Fruit fly (Drosophila melanogaster): ENCODE data around the gene CG33969.
A peak's percentile ranks its signal among the peaks of the same experiment; 100 is the strongest.

Gene CG33969

DNA sequence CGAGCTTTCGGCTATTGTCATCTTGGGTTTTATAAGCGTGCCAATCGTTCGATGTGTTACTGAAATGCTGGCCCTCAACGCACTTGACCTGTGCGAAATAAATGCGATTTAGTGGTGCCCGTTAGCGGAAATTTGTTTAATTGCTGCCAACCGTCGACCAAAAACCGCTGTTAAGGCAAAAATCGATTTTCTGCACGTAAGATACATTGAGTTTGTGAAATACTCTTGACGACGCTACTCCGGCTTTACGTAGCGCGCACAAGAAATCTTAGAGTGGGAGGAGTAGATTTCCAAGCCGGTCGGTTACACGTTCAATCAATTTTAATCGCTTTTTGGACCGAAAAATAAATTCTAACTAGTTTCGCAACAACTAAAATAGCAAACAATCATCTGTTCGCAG lies 17.9 kb downstream of the CG33969 start:
- TF ChIP-seq tj (GFP tag; optimal IDR thresholded peaks at IDR 0.05) = no peak
- no peak for TF ChIP-seq Clk (GFP tag; optimal IDR thresholded peaks at IDR 0.05)
- no peak for TF ChIP-seq CG12768 (GFP tag; optimal IDR thresholded peaks at IDR 0.05)
- no peak for TF ChIP-seq Crg-1 (GFP tag; optimal IDR thresholded peaks at IDR 0.05)
- TF ChIP-seq bab1 (GFP tag; optimal IDR thresholded peaks at IDR 0.05) = no peak
- TF ChIP-seq toe (GFP tag; optimal IDR thresholded peaks at IDR 0.05) = no peak
- no peak for TF ChIP-seq CG7045 (GFP tag; optimal IDR thresholded peaks at IDR 0.05)
- no peak for TF ChIP-seq pad (GFP tag; optimal IDR thresholded peaks at IDR 0.05)
- TF ChIP-seq CG14711 (tag; optimal IDR thresholded peaks at IDR 0.05) = no peak
- no peak for TF ChIP-seq CG5204 (GFP tag; optimal IDR thresholded peaks at IDR 0.05)

dm6 chr3L:20370013-20370412 lies 23.3 kb downstream of the CG33969 start, which contains the start of gene CG13247:
TSS of gene CG13247 (plus strand) at chr3L:20370313.
- no peak for TF ChIP-seq CG11617 (GFP tag; optimal IDR thresholded peaks at IDR 0.05)
- no peak for TF ChIP-seq tj (GFP tag; optimal IDR thresholded peaks at IDR 0.05)
- no peak for TF ChIP-seq Crg-1 (GFP tag; optimal IDR thresholded peaks at IDR 0.05)
- no peak for TF ChIP-seq kay (GFP tag; ENCODE audit: borderline replicate concordance)
- TF ChIP-seq CG5204 (GFP tag; optimal IDR thresholded peaks at IDR 0.05) = no peak
- TF ChIP-seq CG33017 (tag; optimal IDR thresholded peaks at IDR 0.05) = no peak
- no peak for TF ChIP-seq cnc (optimal IDR thresholded peaks at IDR 0.05)
- TF ChIP-seq Clk (GFP tag; optimal IDR thresholded peaks at IDR 0.05) = no peak
- no peak for TF ChIP-seq bab1 (GFP tag; optimal IDR thresholded peaks at IDR 0.05)
- TF ChIP-seq CG7045 (GFP tag; optimal IDR thresholded peaks at IDR 0.05) = no peak
- no peak for TF ChIP-seq pad (GFP tag; optimal IDR thresholded peaks at IDR 0.05)
- TF ChIP-seq cic (GFP tag; optimal IDR thresholded peaks at IDR 0.05) = no peak
- TF ChIP-seq ovo (GFP tag; optimal IDR thresholded peaks at IDR 0.05) = no peak
- TF ChIP-seq toe (GFP tag; optimal IDR thresholded peaks at IDR 0.05) = no peak
- no peak for TF ChIP-seq Mnt (GFP tag; optimal IDR thresholded peaks at IDR 0.05)
- TF ChIP-seq CG12768 (GFP tag; optimal IDR thresholded peaks at IDR 0.05) = no peak

DNA sequence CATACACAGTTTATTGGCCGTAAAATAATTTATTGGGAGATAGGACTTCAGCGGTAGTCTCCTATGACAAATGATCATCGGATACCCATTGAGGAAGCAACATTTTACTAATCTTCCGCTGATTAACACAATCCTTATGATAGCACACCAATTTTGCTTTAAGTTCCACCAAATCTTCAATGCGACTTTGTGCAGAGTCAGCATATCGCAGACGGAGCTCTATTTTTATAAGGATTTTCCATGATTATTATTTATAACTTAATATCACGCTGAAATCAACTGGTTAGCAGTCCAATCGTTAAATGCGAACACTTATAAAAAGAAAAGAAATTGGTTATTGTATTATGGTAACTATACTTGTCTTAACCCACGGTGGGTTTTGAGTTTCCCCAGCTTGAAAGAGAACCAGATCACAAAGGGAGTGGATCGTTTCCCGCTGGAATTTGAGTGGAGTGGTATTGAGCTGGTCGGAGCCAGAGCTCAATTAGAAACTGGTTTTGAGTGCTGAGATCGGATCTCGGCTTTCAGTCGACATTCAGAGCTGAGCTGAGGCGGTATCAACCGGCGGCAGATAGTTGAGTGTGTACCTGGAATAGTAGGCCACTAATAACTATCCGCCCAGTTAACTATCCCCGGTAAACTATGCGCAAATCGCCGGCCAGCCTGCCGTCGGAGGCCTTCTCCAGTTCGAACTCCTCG lies 26.5 kb downstream of the CG33969 start, which contains the start of the genes Toll-9 and in:
Toll-9 (minus strand) TSS at position 51 of the 699 bp plus-strand sequence.
in (plus strand) TSS at position 525 of the 699 bp plus-strand sequence.
- no peak for TF ChIP-seq Hr96 (GFP tag; optimal IDR thresholded peaks at IDR 0.05)
- TF ChIP-seq CG7101 (tag; optimal IDR thresholded peaks at IDR 0.05) = no peak
- TF ChIP-seq CG33017 (tag; optimal IDR thresholded peaks at IDR 0.05) = no peak
- TF ChIP-seq cic (GFP tag; optimal IDR thresholded peaks at IDR 0.05) = no peak
- no peak for TF ChIP-seq Clk (GFP tag; optimal IDR thresholded peaks at IDR 0.05)
- TF ChIP-seq bab1 (GFP tag; optimal IDR thresholded peaks at IDR 0.05) = no peak
- no peak for TF ChIP-seq CG14711 (tag; optimal IDR thresholded peaks at IDR 0.05)
- TF ChIP-seq ovo (GFP tag; optimal IDR thresholded peaks at IDR 0.05) = no peak
- no peak for TF ChIP-seq CG5204 (GFP tag; optimal IDR thresholded peaks at IDR 0.05)
- TF ChIP-seq Crg-1 (GFP tag; optimal IDR thresholded peaks at IDR 0.05) = no peak
- no peak for TF ChIP-seq Mnt (GFP tag; optimal IDR thresholded peaks at IDR 0.05)
- TF ChIP-seq CG11617 (GFP tag; optimal IDR thresholded peaks at IDR 0.05) = no peak
- no peak for TF ChIP-seq tj (GFP tag; optimal IDR thresholded peaks at IDR 0.05)
- TF ChIP-seq CG12768 (GFP tag; optimal IDR thresholded peaks at IDR 0.05) = no peak
- no peak for TF ChIP-seq cnc (optimal IDR thresholded peaks at IDR 0.05)
- no peak for TF ChIP-seq kay (GFP tag; ENCODE audit: borderline replicate concordance)
- no peak for TF ChIP-seq CG7045 (GFP tag; optimal IDR thresholded peaks at IDR 0.05)
- no peak for TF ChIP-seq pad (GFP tag; optimal IDR thresholded peaks at IDR 0.05)
- TF ChIP-seq CG1620 (GFP tag; optimal IDR thresholded peaks at IDR 0.05) = no peak
- TF ChIP-seq toe (GFP tag; optimal IDR thresholded peaks at IDR 0.05) = no peak

DNA sequence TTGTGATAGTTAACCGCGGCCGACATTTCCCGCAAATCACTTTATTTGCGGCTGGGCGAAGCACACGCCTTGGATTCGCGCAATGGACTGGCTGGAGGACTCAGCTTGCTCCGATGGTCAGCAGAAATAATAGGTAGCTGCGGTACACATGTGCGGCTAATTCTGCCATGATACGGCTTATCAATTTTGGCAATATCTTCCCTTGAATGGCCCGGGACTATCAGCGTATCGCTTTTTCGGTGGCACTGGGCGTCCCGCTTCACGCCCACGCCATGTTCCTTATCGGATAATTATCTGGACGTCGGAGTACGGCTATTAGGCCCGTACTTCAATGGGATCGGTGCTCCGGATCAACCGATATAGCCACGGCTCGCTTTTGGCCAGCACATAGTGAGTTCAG lies 27.3 kb downstream of the CG33969 start:
- TF ChIP-seq cnc (optimal IDR thresholded peaks at IDR 0.05) (no peak), Hr96 (GFP tag; optimal IDR thresholded peaks at IDR 0.05) (no peak), toe (GFP tag; optimal IDR thresholded peaks at IDR 0.05) (no peak), ovo (GFP tag; optimal IDR thresholded peaks at IDR 0.05) (no peak), tj (GFP tag; optimal IDR thresholded peaks at IDR 0.05) (no peak)

DNA sequence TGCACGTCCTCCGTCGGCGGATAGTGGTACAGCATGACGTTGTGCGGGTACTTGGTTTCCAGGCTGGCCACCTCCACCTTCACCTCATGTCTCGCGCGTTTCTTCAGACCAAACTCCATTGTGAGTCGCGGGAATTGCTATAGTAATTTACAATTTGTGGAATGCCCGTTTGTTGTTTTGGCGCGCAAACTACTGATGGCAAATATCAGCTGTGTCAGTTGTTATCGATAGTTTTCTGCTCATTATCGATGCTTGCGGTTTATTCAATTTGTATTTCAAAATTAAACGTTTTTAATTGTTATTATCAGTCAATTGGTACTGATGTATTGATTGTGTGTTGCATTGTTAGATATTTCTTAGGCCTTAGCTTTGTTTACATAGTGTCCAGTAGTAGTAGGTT lies 32.0 kb downstream of the CG33969 start, which contains the start of gene Prim2:
Prim2 (minus strand) TSS at position 197 of the 400 bp plus-strand sequence.
- peak; percentile 30 for TF ChIP-seq bab1 (GFP tag; optimal IDR thresholded peaks at IDR 0.05)
- no peak for TF ChIP-seq cnc (optimal IDR thresholded peaks at IDR 0.05)
- TF ChIP-seq CG1620 (GFP tag; optimal IDR thresholded peaks at IDR 0.05) = no peak

DNA sequence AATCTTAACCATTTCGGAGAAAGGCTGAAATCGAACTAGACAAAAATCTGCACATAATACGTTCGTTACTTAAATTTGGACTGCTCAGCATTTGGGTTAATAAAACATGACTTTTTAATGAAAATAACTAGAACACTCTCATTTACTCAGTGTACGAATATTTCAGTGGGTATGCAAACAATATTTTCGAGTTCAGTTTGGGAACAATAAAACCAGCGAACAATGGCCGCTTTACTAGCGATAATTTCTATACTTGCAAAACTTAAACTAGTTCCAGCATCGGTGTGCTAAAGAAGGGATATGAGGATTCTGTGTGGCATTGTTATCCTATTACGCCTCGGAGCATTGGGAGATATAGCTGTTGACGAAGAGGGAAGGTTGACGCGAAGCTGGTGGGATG lies 35.1 kb downstream of the CG33969 start, which contains the start of gene CG5665:
CG5665 (plus strand) TSS at position 301 of the 400 bp plus-strand sequence.
- TF ChIP-seq Crg-1 (GFP tag; optimal IDR thresholded peaks at IDR 0.05) = no peak
- no peak for TF ChIP-seq CG7045 (GFP tag; optimal IDR thresholded peaks at IDR 0.05)
- TF ChIP-seq CG5204 (GFP tag; optimal IDR thresholded peaks at IDR 0.05) = no peak
- TF ChIP-seq kay (GFP tag; ENCODE audit: borderline replicate concordance) = no peak
- no peak for TF ChIP-seq ovo (GFP tag; optimal IDR thresholded peaks at IDR 0.05)
- no peak for TF ChIP-seq tj (GFP tag; optimal IDR thresholded peaks at IDR 0.05)
- no peak for TF ChIP-seq pad (GFP tag; optimal IDR thresholded peaks at IDR 0.05)
- no peak for TF ChIP-seq cic (GFP tag; optimal IDR thresholded peaks at IDR 0.05)
- no peak for TF ChIP-seq cnc (optimal IDR thresholded peaks at IDR 0.05)
- no peak for TF ChIP-seq CG1620 (GFP tag; optimal IDR thresholded peaks at IDR 0.05)
- no peak for TF ChIP-seq Mnt (GFP tag; optimal IDR thresholded peaks at IDR 0.05)
- no peak for TF ChIP-seq Hr96 (GFP tag; optimal IDR thresholded peaks at IDR 0.05)
